Fruit fly (Drosophila melanogaster): ENCODE measurements around the gene Nepl8.

Nepl8 gene

DNA sequence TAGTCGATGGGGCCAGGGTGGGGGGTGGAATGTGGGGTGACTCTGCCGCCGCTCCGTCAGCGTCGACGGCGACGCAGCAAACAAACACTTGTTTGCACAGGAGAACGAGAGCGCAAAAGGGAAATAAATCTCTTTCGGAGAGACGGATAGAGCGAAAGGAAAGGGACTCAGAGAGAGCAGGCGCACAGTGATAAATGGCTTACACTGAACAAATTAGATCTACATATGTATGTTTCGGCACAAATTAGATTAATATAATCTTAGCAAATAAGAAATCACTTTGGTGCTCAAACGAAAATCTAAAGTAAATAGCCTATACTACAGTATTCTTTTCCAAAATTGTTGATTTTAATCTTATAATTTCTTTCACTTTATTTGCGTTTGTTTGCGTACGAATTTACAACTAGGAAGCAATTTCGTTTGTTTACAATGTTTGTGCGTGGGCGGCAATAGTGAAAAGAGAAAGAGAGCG, 47.8 kb downstream of the Nepl8 start (continued):
- TF ChIP-seq trem (tag; optimal IDR thresholded peaks at IDR 0.05) (peak; percentile 94), CG8388 (GFP tag; optimal IDR thresholded peaks at IDR 0.05) (peak; percentile 92), ERR (GFP tag; optimal IDR thresholded peaks at IDR 0.05) (peak; percentile 83), Side (GFP tag; optimal IDR thresholded peaks at IDR 0.05) (peak; percentile 90), tna (GFP tag; IDR thresholded peaks at IDR 0.05; ENCODE audit: partially characterized antibody) (no peak), CG9797 (GFP tag; optimal IDR thresholded peaks at IDR 0.05) (peak; percentile 16), lab (GFP tag; optimal IDR thresholded peaks at IDR 0.05) (peak; percentile 96), Oaz (GFP tag; IDR thresholded peaks at IDR 0.05) (peak; percentile 89), h (optimal IDR thresholded peaks at IDR 0.05) (no peak), CG11504 (tag; optimal IDR thresholded peaks at IDR 0.05) (peak; percentile 90), hb (GFP tag; IDR thresholded peaks at IDR 0.05; ENCODE audit: partially characterized antibody) (no peak), CG13775 (GFP tag; optimal IDR thresholded peaks at IDR 0.05) (peak; percentile 92), CG12391 (tag; optimal IDR thresholded peaks at IDR 0.05) (peak; percentile 96), odd (GFP tag; optimal IDR thresholded peaks at IDR 0.05) (peak; percentile 70), Dbx (GFP tag; IDR thresholded peaks at IDR 0.05) (peak; percentile 82), HHEX (GFP tag; optimal IDR thresholded peaks at IDR 0.05) (peak; percentile 92), rib (GFP tag; IDR thresholded peaks at IDR 0.05) (peak; percentile 89), CG17361 (GFP tag; IDR thresholded peaks at IDR 0.05) (peak; percentile 69), ash1 (GFP tag; optimal IDR thresholded peaks at IDR 0.05) (peak; percentile 56), amos (GFP tag; IDR thresholded peaks at IDR 0.05; ENCODE audit: partially characterized antibody) (no peak), CG4282 (GFP tag; optimal IDR thresholded peaks at IDR 0.05) (peak; percentile 67), CG4617 (GFP tag; optimal IDR thresholded peaks at IDR 0.05; ENCODE audit: borderline replicate concordance) (peak; percentile 68), jumu (GFP tag; optimal IDR thresholded peaks at IDR 0.05) (peak; percentile 82), otp (GFP tag; IDR thresholded peaks at IDR 0.05) (peak; percentile 94), zf30C (GFP tag; optimal IDR thresholded peaks at IDR 0.05) (peak; percentile 94), CG9609 (GFP tag; optimal IDR thresholded peaks at IDR 0.05) (peak; percentile 82), Sry-δ (GFP tag; optimal IDR thresholded peaks at IDR 0.05) (peak; percentile 44), CG5953 (GFP tag; IDR thresholded peaks at IDR 0.05) (peak; percentile 92), CG2129 (GFP tag; IDR thresholded peaks at IDR 0.05; ENCODE audit: partially characterized antibody) (no peak), CG16813 (GFP tag; IDR thresholded peaks at IDR 0.05; ENCODE audit: partially characterized antibody) (no peak), CG14014 (GFP tag; IDR thresholded peaks at IDR 0.05) (peak; percentile 93), jing (GFP tag; optimal IDR thresholded peaks at IDR 0.05) (peak; percentile 87), CG3847 (GFP tag; IDR thresholded peaks at IDR 0.05) (peak; percentile 89), CG9817 (tag; optimal IDR thresholded peaks at IDR 0.05) (peak; percentile 81), B-H2 (GFP tag; optimal IDR thresholded peaks at IDR 0.05) (peak; percentile 51), CG8089 (GFP tag; optimal IDR thresholded peaks at IDR 0.05) (peak; percentile 87), CG3163 (GFP tag; optimal IDR thresholded peaks at IDR 0.05) (peak; percentile 73), CG12155 (GFP tag; optimal IDR thresholded peaks at IDR 0.05) (peak; percentile 80), CG13123 (GFP tag; optimal IDR thresholded peaks at IDR 0.05) (peak; percentile 58), chn (GFP tag; optimal IDR thresholded peaks at IDR 0.05) (peak; percentile 83), pum (GFP tag; optimal IDR thresholded peaks at IDR 0.05) (peak; percentile 86), en (GFP tag; optimal IDR thresholded peaks at IDR 0.05) (peak; percentile 85), CG30403 (GFP tag; optimal IDR thresholded peaks at IDR 0.05) (peak; percentile 88), kni (GFP tag; optimal IDR thresholded peaks at IDR 0.05) (peak; percentile 84), Atf6 (GFP tag; IDR thresholded peaks at IDR 0.05) (peak; percentile 95), Oli (tag; optimal IDR thresholded peaks at IDR 0.05) (peak; percentile 91), Hr3 (GFP tag; optimal IDR thresholded peaks at IDR 0.05) (peak; percentile 86), Med (GFP tag) (peak; percentile 94), br (optimal IDR thresholded peaks at IDR 0.05) (no peak), Neu2 (GFP tag; optimal IDR thresholded peaks at IDR 0.05; ENCODE audit: borderline replicate concordance) (peak; percentile 49), Nf-YC (tag; optimal IDR thresholded peaks at IDR 0.05) (peak; percentile 59)

Data from whole organism, embryonic.